Fruit fly (Drosophila melanogaster): ENCODE measurements around the gene CG6836.
A peak's percentile ranks its signal among the peaks of the same experiment; 100 is the strongest.

CG6836 gene

dm6 chr3L:18989611-18990010, 39.2 kb downstream of the CG6836 start, which contains the start of gene CG34256 (continued):
- TF ChIP-seq ato (GFP tag; IDR thresholded peaks at IDR 0.05; ENCODE audit: partially characterized antibody) (no peak), her (GFP tag; optimal IDR thresholded peaks at IDR 0.05) (no peak), psq (GFP tag; optimal IDR thresholded peaks at IDR 0.05) (no peak), CG4360 (GFP tag; IDR thresholded peaks at IDR 0.05) (no peak), CG12299 (tag; optimal IDR thresholded peaks at IDR 0.05) (no peak), caup (GFP tag; optimal IDR thresholded peaks at IDR 0.05; ENCODE audit: severe bottlenecking) (no peak), CG2199 (GFP tag; IDR thresholded peaks at IDR 0.05) (0 out of 3 replicates have a peak, but pooled peaks have one; percentile 59), GATAe (GFP tag; conservative IDR thresholded peaks at IDR 0.05) (no peak), sr (GFP tag; IDR thresholded peaks at IDR 0.05) (no peak), TFAM (GFP tag; optimal IDR thresholded peaks at IDR 0.05) (no peak), trem (tag; optimal IDR thresholded peaks at IDR 0.05) (no peak), sc (optimal IDR thresholded peaks at IDR 0.05) (no peak), sc (GFP tag; optimal IDR thresholded peaks at IDR 0.05) (no peak), CG13894 (tag; optimal IDR thresholded peaks at IDR 0.05) (peak; percentile 26), kni (GFP tag; optimal IDR thresholded peaks at IDR 0.05) (peak; percentile 57), Hand (GFP tag; optimal IDR thresholded peaks at IDR 0.05) (no peak), B-H2 (GFP tag; optimal IDR thresholded peaks at IDR 0.05) (no peak), CG1647 (GFP tag; optimal IDR thresholded peaks at IDR 0.05) (no peak), hkb (optimal IDR thresholded peaks at IDR 0.05) (no peak), hkb (GFP tag; IDR thresholded peaks at IDR 0.05) (no peak), salm (tag; optimal IDR thresholded peaks at IDR 0.05) (no peak), CG5245 (GFP tag; optimal IDR thresholded peaks at IDR 0.05) (no peak), prd (optimal IDR thresholded peaks at IDR 0.05) (no peak), prd (GFP tag; IDR thresholded peaks at IDR 0.05) (no peak), kay (GFP tag; optimal IDR thresholded peaks at IDR 0.05) (no peak), cato (GFP tag; optimal IDR thresholded peaks at IDR 0.05; ENCODE audit: borderline replicate concordance) (no peak), Xbp1 (GFP tag; optimal IDR thresholded peaks at IDR 0.05) (no peak), pros (GFP tag; optimal IDR thresholded peaks at IDR 0.05) (peak; percentile 55), dmrt99B (tag; optimal IDR thresholded peaks at IDR 0.05) (no peak), nau (GFP tag; optimal IDR thresholded peaks at IDR 0.05) (no peak), CG17359 (tag; optimal IDR thresholded peaks at IDR 0.05) (no peak), h (optimal IDR thresholded peaks at IDR 0.05) (no peak), so (GFP tag; IDR thresholded peaks at IDR 0.05) (peak; percentile 53; the same call in 1 of the 3 replicates), zen (tag; optimal IDR thresholded peaks at IDR 0.05) (no peak), amos (GFP tag; IDR thresholded peaks at IDR 0.05; ENCODE audit: partially characterized antibody) (peak; percentile 27; the same call in 1 of the 2 replicates), Fer2 (tag; optimal IDR thresholded peaks at IDR 0.05) (no peak), otp (GFP tag; IDR thresholded peaks at IDR 0.05) (no peak), YL-1 (GFP tag; optimal IDR thresholded peaks at IDR 0.05) (no peak), CG6254 (GFP tag; optimal IDR thresholded peaks at IDR 0.05) (no peak), CG1602 (GFP tag; optimal IDR thresholded peaks at IDR 0.05) (no peak), CG18476 (GFP tag; optimal IDR thresholded peaks at IDR 0.05) (no peak), CG14014 (GFP tag; IDR thresholded peaks at IDR 0.05) (no peak), CG3407 (GFP tag; optimal IDR thresholded peaks at IDR 0.05) (no peak), CG15514 (GFP tag; optimal IDR thresholded peaks at IDR 0.05) (no peak)
